Fruit fly (Drosophila melanogaster) whole organism, wandering third instar larva: Measurements from ENCODE around the gene Ir62a.

ENCODE experiments used
- Hr83 ChIP-seq: fragments of 200-300 bp; sonication (Bioruptor generic); optimal IDR thresholded peaks from 2 replicates; lab custom pipeline; 2016; ENCODE audit warnings: missing biosample characterization, mild to moderate bottlenecking, missing genetic modification characterization, moderate library complexity; ENCODE audit not compliant: poor library complexity, severe bottlenecking
- h ChIP-seq: fragments of 200-800 bp; sonication (Bioruptor generic); optimal IDR thresholded peaks from 3 replicates; lab custom pipeline; 2016; ENCODE audit warnings: missing biosample characterization, mild to moderate bottlenecking, missing genetic modification characterization
- psq ChIP-seq: fragments of 200-800 bp; sonication (Bioruptor generic); optimal IDR thresholded peaks from 3 replicates; lab custom pipeline; 2017; ENCODE audit warnings: missing biosample characterization, mild to moderate bottlenecking, missing genetic modification characterization, moderate library complexity
- tai ChIP-seq: sonication (Bioruptor generic); optimal IDR thresholded peaks from 2 replicates; lab custom pipeline; 2016; ENCODE audit warnings: missing biosample characterization, missing genetic modification characterization

DNA sequence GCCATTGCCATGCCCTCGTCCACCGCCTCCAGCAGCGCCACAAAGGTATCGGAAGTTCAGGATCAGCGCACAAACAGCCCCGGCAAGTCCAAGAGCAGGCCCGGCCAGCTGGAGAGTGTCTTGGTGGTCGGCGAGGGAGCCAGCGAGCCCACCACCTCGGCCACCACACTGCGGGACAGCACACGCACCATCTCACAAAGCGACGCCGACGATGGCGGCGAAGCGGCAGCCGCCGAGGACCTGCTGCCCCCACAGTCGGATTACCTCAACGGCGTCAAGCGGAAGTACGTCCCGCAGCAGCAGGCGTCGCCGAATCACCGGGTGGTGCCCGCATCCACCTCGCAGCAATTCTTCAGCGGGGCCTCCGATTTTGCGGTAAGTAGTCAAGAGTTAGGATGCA lies 19.9 kb upstream of the Ir62a start:
- no peak for TF ChIP-seq Hr83 (GFP tag; lab: Kevin White, UChicago)
- no peak for TF ChIP-seq psq (GFP tag; lab: Kevin White, UChicago)
- no peak for TF ChIP-seq tai (GFP tag; lab: Kevin White, UChicago)
- no peak for TF ChIP-seq h
